Worm (Caenorhabditis elegans) whole organism, early embryonic: ENCODE measurements around the gene C32B5.13.

Source experiments
- B0310.2 ChIP-seq: sonication (generic microtip); optimal IDR thresholded peaks from 2 replicates; lab custom pipeline; 2016; ENCODE audit warnings: mild to moderate bottlenecking, missing genetic modification characterization, missing compliant biosample characterization
- F13C5.2 ChIP-seq: sonication (generic microtip); optimal IDR thresholded peaks from 2 replicates; lab custom pipeline; 2017; ENCODE audit warnings: mild to moderate bottlenecking, missing genetic modification characterization, inconsistent platforms, missing compliant biosample characterization
- aly-1 ChIP-seq: sonication (generic microtip); optimal IDR thresholded peaks from 2 replicates; lab custom pipeline; 2016; ENCODE audit warnings: missing genetic modification characterization, missing compliant biosample characterization
- ama-1 ChIP-seq: fragments of 150-350 bp; optimal IDR thresholded peaks from 2 replicates; lab custom pipeline; 2014
- ceh-13 ChIP-seq: fragments of 200-800 bp; sonication (Bioruptor generic); optimal IDR thresholded peaks from 2 replicates; lab custom pipeline; 2018; ENCODE audit warnings: mild to moderate bottlenecking, missing genetic modification characterization, missing compliant biosample characterization
- ceh-36 ChIP-seq: sonication (generic microtip); optimal IDR thresholded peaks from 2 replicates; lab custom pipeline; 2016; ENCODE audit warnings: missing genetic modification characterization, inconsistent platforms, missing compliant biosample characterization
- ets-7 ChIP-seq: sonication (generic microtip); optimal IDR thresholded peaks from 2 replicates; lab custom pipeline; 2016; ENCODE audit warnings: missing genotype, missing genetic modification characterization, missing compliant biosample characterization
- flt-1 ChIP-seq: fragments of 200-800 bp; sonication (Bioruptor generic); IDR thresholded peaks from 2 replicates; pipeline ENCODE4 v1.3.6; 2022; ENCODE audit warnings: missing genetic modification characterization, missing compliant biosample characterization
- hmg-4 ChIP-seq: fragments of 200-800 bp; sonication (Bioruptor generic); optimal IDR thresholded peaks from 2 replicates; lab custom pipeline; 2018; ENCODE audit warnings: mild to moderate bottlenecking, missing genetic modification characterization, missing compliant biosample characterization
- hnd-1 ChIP-seq: sonication (generic microtip); optimal IDR thresholded peaks from 2 replicates; lab custom pipeline; 2016; ENCODE audit warnings: missing genetic modification characterization, missing compliant biosample characterization
- pes-1 ChIP-seq: fragments of 200-800 bp; sonication (Bioruptor generic); IDR thresholded peaks from 2 replicates; pipeline ENCODE4 v1.3.6; 2022; ENCODE audit warnings: missing genetic modification reagents, missing genetic modification characterization, missing compliant biosample characterization
- scrt-1 ChIP-seq: fragments of 200-800 bp; sonication (Bioruptor generic); IDR thresholded peaks from 2 replicates; pipeline ENCODE4 v1.3.6; 2022; ENCODE audit warnings: missing genetic modification characterization, missing compliant biosample characterization
- tbx-11 ChIP-seq: fragments of 200-800 bp; sonication (Bioruptor generic); IDR thresholded peaks from 2 replicates; pipeline ENCODE4 v1.3.6; 2022; ENCODE audit warnings: missing genetic modification characterization, missing compliant biosample characterization
- tbx-37 ChIP-seq: fragments of 200-800 bp; sonication (Bioruptor generic); conservative IDR thresholded peaks from 2 replicates; pipeline ENCODE4 v1.3.6; 2022; ENCODE audit warnings: missing genetic modification reagents, missing genetic modification characterization, missing compliant biosample characterization

DNA sequence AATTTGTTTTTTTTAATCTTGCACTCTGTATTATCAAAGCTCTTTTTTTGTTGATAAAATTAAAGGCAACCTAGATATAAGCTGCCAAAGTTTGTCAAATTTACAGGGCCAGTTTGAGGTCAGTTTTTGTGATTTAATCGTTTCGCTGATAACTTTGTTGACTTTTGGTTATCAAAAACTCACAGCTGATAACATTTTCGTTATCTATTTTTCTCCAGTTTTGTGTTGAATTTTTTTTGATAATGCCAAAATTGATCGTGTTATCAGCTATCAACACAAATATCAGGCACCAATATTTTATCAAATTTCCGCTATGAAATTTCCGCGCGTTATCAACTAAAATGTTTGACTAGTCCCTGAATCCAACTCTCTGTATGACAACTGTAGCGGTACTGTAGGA, 46.7 kb downstream of the C32B5.13 start:
- TF ChIP-seq ets-7 (tag; lab: Kevin White, UChicago) (no peak), ama-1 (lab: Kevin White, UChicago) (no peak), aly-1 (no peak), tbx-11 (GFP tag; lab: Robert Waterston, UW) (no peak), flt-1 (GFP tag; lab: Robert Waterston, UW) (no peak), ceh-13 (GFP tag; lab: Kevin White, UChicago) (no peak), ceh-36 (tag; lab: Kevin White, UChicago) (no peak), pes-1 (GFP tag; lab: Robert Waterston, UW) (no peak), F13C5.2 (tag; lab: Kevin White, UChicago) (no peak), scrt-1 (no peak), hmg-4 (GFP tag; lab: Kevin White, UChicago) (no peak), hnd-1 (tag; lab: Kevin White, UChicago) (no peak), tbx-37 (GFP tag; lab: Robert Waterston, UW) (no peak), B0310.2 (tag; lab: Kevin White, UChicago) (no peak)
